Worm (Caenorhabditis elegans): ENCODE data around the gene daf-2.

- TF ChIP-seq ceh-9 (tag; optimal IDR thresholded peaks at IDR 0.05), result no peak
- TF ChIP-seq ztf-4 (tag; optimal IDR thresholded peaks at IDR 0.05), result no peak
- no peak for TF ChIP-seq mdl-1 (tag; optimal IDR thresholded peaks at IDR 0.05)
- no peak for TF ChIP-seq ZK546.5 (tag; optimal IDR thresholded peaks at IDR 0.05)
- TF ChIP-seq lin-39 (tag; optimal IDR thresholded peaks at IDR 0.05), result no peak
- no peak for TF ChIP-seq nhr-23 (tag; optimal IDR thresholded peaks at IDR 0.05)
- TF ChIP-seq nhr-43 (tag; optimal IDR thresholded peaks at IDR 0.05; ENCODE audit: poor library complexity, severe bottlenecking), result no peak
- no peak for TF ChIP-seq elt-1 (tag; optimal IDR thresholded peaks at IDR 0.05)
- no peak for TF ChIP-seq skn-1 (tag; optimal IDR thresholded peaks at IDR 0.05)
- no peak for TF ChIP-seq mml-1 (tag; optimal IDR thresholded peaks at IDR 0.05)
- TF ChIP-seq unc-39 (tag; optimal IDR thresholded peaks at IDR 0.05), result no peak
Observed at ce11 chrIII:2993963-2994362, 46.7 kb downstream of the daf-2 start.

All from whole organism, L3 larva.